Worm (Caenorhabditis elegans) whole organism, L4 larva: ENCODE data around the gene D1014.5.
A peak's percentile ranks its signal among the peaks of the same experiment; 100 is the strongest.

Source experiments
- F44E2.7 ChIP-seq: fragments of 200-800 bp; sonication (Bioruptor generic); IDR thresholded peaks from 2 replicates; pipeline ENCODE4 v2.1.2; 2022; ENCODE audit warnings: missing genetic modification characterization, missing compliant biosample characterization
- F49E8.2 ChIP-seq: sonication (generic microtip); optimal IDR thresholded peaks from 2 replicates; lab custom pipeline; 2016; ENCODE audit warnings: missing compliant biosample characterization, mild to moderate bottlenecking, missing genetic modification characterization, borderline replicate concordance
- R02D3.7 ChIP-seq: fragments of 150-350 bp; sonication (generic microtip); optimal IDR thresholded peaks from 3 replicates; lab custom pipeline; 2014; ENCODE audit warnings: missing biosample characterization, missing genetic modification characterization
- T26A8.4 ChIP-seq: fragments of 200-800 bp; sonication (Bioruptor generic); IDR thresholded peaks from 2 replicates; pipeline ENCODE4 v1.3.6; 2022; ENCODE audit warnings: missing genetic modification characterization, missing compliant biosample characterization
- Y105C5A.15 ChIP-seq: fragments of 200-800 bp; sonication (Bioruptor generic); IDR thresholded peaks from 2 replicates; pipeline ENCODE4 v1.3.6; 2022; ENCODE audit warnings: missing genetic modification characterization, missing compliant biosample characterization
- ama-1 ChIP-seq: fragments of 150-350 bp; optimal IDR thresholded peaks from 2 replicates; lab custom pipeline; 2014; ENCODE audit warnings: inconsistent platforms, mixed read lengths
- ceh-28 ChIP-seq: fragments of 150-350 bp; optimal IDR thresholded peaks from 2 replicates; lab custom pipeline; 2014; ENCODE audit warnings: missing biosample characterization, missing genetic modification reagents, missing genetic modification characterization
- ceh-44 ChIP-seq: fragments of 200-800 bp; sonication (Bioruptor generic); IDR thresholded peaks from 2 replicates; pipeline ENCODE4 v1.3.6; 2022; ENCODE audit warnings: missing genetic modification reagents, missing genetic modification characterization, missing compliant biosample characterization
- daf-12 ChIP-seq: fragments of 150-350 bp; optimal IDR thresholded peaks from 2 replicates; lab custom pipeline; 2014; ENCODE audit warnings: missing biosample characterization, missing genetic modification reagents, missing genetic modification characterization
- daf-16 ChIP-seq, 3 experiments: sonication (generic microtip); optimal IDR thresholded peaks; 2 replicates each; lab custom pipeline; 2016 to 2017; ENCODE audit warnings: missing genetic modification characterization in 3 of 3, missing genetic modification reagents in 3 of 3, mild to moderate bottlenecking in 2 of 3, missing compliant biosample characterization in 2 of 3, missing biosample characterization in 1 of 3, moderate library complexity in 1 of 3
- daf-8 ChIP-seq: fragments of 200-800 bp; sonication (Bioruptor generic); IDR thresholded peaks from 2 replicates; pipeline ENCODE4 v1.3.6; 2022; ENCODE audit warnings: missing genetic modification characterization, missing compliant biosample characterization
- dve-1 ChIP-seq: sonication (generic microtip); optimal IDR thresholded peaks from 2 replicates; lab custom pipeline; 2017; ENCODE audit warnings: antibody characterized with exemption, mild to moderate bottlenecking, missing genetic modification characterization, missing compliant biosample characterization; ENCODE audit not compliant: insufficient read depth
- egl-27 ChIP-seq: sonication (generic microtip); optimal IDR thresholded peaks from 3 replicates; lab custom pipeline; 2017; ENCODE audit warnings: missing biosample characterization, missing genetic modification reagents, missing genetic modification characterization
- fos-1 ChIP-seq: fragments of 150-350 bp; optimal IDR thresholded peaks from 2 replicates; lab custom pipeline; 2014; ENCODE audit warnings: missing biosample characterization, missing genetic modification characterization
- hif-1 ChIP-seq, 2 experiments: sonication (generic microtip); optimal IDR thresholded peaks; 2 replicates each; lab custom pipeline; 2016 to 2017; ENCODE audit warnings: missing compliant biosample characterization in 2 of 2, missing genetic modification characterization in 2 of 2, missing genetic modification reagents in 2 of 2, missing genotype in 2 of 2, mild to moderate bottlenecking in 1 of 2
- hlh-30 ChIP-seq: sonication (generic microtip); optimal IDR thresholded peaks from 2 replicates; lab custom pipeline; 2017; ENCODE audit warnings: antibody characterized with exemption, mild to moderate bottlenecking, missing genetic modification characterization, missing compliant biosample characterization; ENCODE audit not compliant: insufficient read depth
- lin-1 ChIP-seq: fragments of 200-800 bp; sonication (Bioruptor generic); IDR thresholded peaks from 2 replicates; pipeline ENCODE4 v1.3.6; 2022; ENCODE audit warnings: missing genetic modification reagents, missing genetic modification characterization, missing compliant biosample characterization
- lin-38 ChIP-seq: fragments of 200-800 bp; sonication (Bioruptor generic); IDR thresholded peaks from 2 replicates; pipeline ENCODE4 v1.3.6; 2022; ENCODE audit warnings: missing genetic modification reagents, missing genetic modification characterization, missing compliant biosample characterization
- lin-39 ChIP-seq: fragments of 150-350 bp; optimal IDR thresholded peaks from 2 replicates; lab custom pipeline; 2014; ENCODE audit warnings: missing biosample characterization, missing genetic modification reagents, missing genetic modification characterization
- lir-3 ChIP-seq: sonication (generic microtip); optimal IDR thresholded peaks from 2 replicates; lab custom pipeline; 2016; ENCODE audit warnings: mild to moderate bottlenecking, missing genetic modification characterization, missing compliant biosample characterization
- mxl-2 ChIP-seq: fragments of 200-800 bp; sonication (Bioruptor generic); conservative IDR thresholded peaks from 2 replicates; pipeline ENCODE4 v1.3.6; 2022; ENCODE audit warnings: missing genetic modification reagents, missing genetic modification characterization, missing compliant biosample characterization
- nhr-10 ChIP-seq: fragments of 150-350 bp; optimal IDR thresholded peaks from 2 replicates; lab custom pipeline; 2014; ENCODE audit warnings: missing biosample characterization, missing genetic modification characterization
- nhr-102 ChIP-seq: sonication (generic microtip); optimal IDR thresholded peaks from 2 replicates; lab custom pipeline; 2016; ENCODE audit warnings: mild to moderate bottlenecking, missing genetic modification characterization, moderate library complexity, missing compliant biosample characterization
- rbr-2 ChIP-seq: sonication (generic microtip); optimal IDR thresholded peaks from 2 replicates; lab custom pipeline; 2016; ENCODE audit warnings: missing genotype, missing genetic modification characterization, missing compliant biosample characterization
- saeg-2 ChIP-seq: fragments of 200-800 bp; sonication (Bioruptor generic); IDR thresholded peaks from 2 replicates; pipeline ENCODE4 v1.3.6; 2022; ENCODE audit warnings: missing genetic modification reagents, missing genetic modification characterization, missing compliant biosample characterization
- skn-1 ChIP-seq: fragments of 150-350 bp; optimal IDR thresholded peaks from 2 replicates; lab custom pipeline; 2014; ENCODE audit warnings: missing biosample characterization, missing genetic modification characterization
- snpc-1.2 ChIP-seq: fragments of 200-800 bp; sonication (Bioruptor generic); IDR thresholded peaks from 2 replicates; pipeline ENCODE4 v1.3.6; 2022; ENCODE audit warnings: missing genetic modification reagents, missing genetic modification characterization, missing compliant biosample characterization
- unc-62 ChIP-seq, 3 experiments: fragments of 150-350 bp in 1 of 3; sonication (generic microtip); optimal IDR thresholded peaks in 2 of 3; peaks in 1 of 3; 1 replicate in 1 of 3; 2 replicates in 2 of 3; lab custom pipeline; 2014 to 2017; ENCODE audit warnings: missing biosample characterization in 3 of 3, missing genetic modification characterization in 3 of 3, missing genetic modification reagents in 3 of 3, missing genotype in 1 of 3
- zfp-2 ChIP-seq: sonication (generic microtip); optimal IDR thresholded peaks from 2 replicates; lab custom pipeline; 2016; ENCODE audit warnings: mild to moderate bottlenecking, missing genetic modification characterization, missing compliant biosample characterization
- zfp-3 ChIP-seq: fragments of 200-800 bp; sonication (Bioruptor generic); conservative IDR thresholded peaks from 2 replicates; pipeline ENCODE4 v1.3.6; 2022; ENCODE audit warnings: missing genetic modification reagents, missing genetic modification characterization, missing compliant biosample characterization
- zip-11 ChIP-seq: fragments of 200-800 bp; sonication (Bioruptor generic); IDR thresholded peaks from 2 replicates; pipeline ENCODE4 v1.3.6; 2022; ENCODE audit warnings: missing genetic modification characterization, missing compliant biosample characterization
- ztf-7 ChIP-seq: fragments of 150-350 bp; optimal IDR thresholded peaks from 2 replicates; lab custom pipeline; 2014; ENCODE audit warnings: missing biosample characterization, missing genetic modification characterization

The D1014.5 gene

DNA sequence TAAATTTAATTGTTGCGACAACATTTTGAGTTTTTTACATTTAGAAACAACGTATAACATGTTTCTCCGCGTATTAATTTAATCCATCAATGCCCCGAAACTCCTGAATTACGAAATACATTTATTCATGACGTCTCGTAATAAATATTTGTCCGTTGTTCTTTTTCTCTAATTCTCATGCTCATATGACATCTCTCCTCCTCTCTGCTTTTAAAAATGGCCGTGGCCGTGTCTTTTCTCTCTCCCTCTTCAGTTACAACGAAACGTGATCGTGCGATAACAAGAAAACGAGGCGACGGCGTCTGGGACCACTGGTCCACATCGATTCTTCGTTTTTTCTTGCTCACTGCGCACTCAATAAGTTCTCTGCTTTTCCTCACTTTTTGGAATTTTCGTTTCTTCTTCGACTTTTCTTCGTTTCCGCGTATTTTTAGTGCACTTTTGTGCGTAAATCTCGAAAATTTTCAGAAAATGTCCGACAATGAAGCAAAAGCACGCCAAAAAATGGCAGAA, 6.7 kb downstream of the D1014.5 start, which contains the start of gene snap-1 (continued):
- TF ChIP-seq skn-1 = no peak
- TF ChIP-seq ceh-44 = peak; percentile 36; the same call in 1 of the 2 replicates

DNA sequence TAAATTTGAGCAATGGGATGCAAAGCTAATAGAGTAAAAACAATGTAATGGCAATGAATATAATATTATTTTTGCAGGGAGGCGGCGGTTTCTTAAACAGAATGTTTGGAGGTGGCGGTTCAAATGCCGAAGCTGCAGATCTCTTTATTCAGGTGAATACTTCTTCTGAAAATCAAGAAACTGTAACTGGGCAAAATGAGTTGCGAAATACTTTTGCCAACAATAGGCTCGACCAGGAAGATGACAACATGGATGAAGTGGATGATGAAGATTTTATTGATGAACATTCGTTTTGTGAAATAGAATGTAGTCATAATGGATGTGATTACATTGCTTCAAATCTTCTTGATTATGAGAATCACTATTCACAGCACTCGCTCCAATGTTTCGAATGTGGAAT, 7.3 kb downstream of the D1014.5 start:
- no peak for TF ChIP-seq rbr-2 (tag; lab: Kevin White, UChicago)
- TF ChIP-seq lin-1 = no peak
- TF ChIP-seq daf-12 (tag; lab: Kevin White, UChicago) = no peak
- no peak for TF ChIP-seq mxl-2
- TF ChIP-seq fos-1 (tag; lab: Kevin White, UChicago) = no peak

DNA sequence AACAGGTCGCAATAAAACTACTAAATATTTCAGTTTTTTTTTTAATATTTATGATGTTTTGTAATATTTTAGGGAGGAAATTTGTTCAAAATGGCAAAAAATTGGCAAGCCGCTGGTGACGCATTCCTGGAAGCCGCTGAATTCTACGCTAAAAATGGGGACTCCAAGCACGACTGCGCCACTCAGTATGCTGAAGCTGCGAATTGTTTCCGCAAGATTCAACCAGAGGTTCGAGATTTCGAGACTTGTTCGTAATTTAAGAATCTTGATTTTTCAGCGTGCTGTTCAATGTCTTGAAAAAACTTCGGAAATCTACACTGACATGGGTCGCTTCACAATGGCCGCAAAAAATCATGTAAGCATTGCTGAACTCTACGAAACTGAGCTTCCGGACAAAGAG, 8.1 kb downstream of the D1014.5 start:
- TF ChIP-seq zfp-3 (GFP tag; lab: Robert Waterston, UW) (0 out of 2 replicates have a peak, but pooled peaks have one; percentile 20), egl-27 (tag; lab: Kevin White, UChicago) (no peak), ama-1 (lab: Kevin White, UChicago) (peak; percentile 3), T26A8.4 (GFP tag; lab: Robert Waterston, UW) (peak; percentile 36; the same call in 1 of the 2 replicates), lin-38 (GFP tag; lab: Robert Waterston, UW) (0 out of 2 replicates have a peak, but pooled peaks have one; percentile 17), ceh-28 (tag; lab: Kevin White, UChicago) (no peak), hif-1 (tag; optimal IDR thresholded peaks at IDR 0.05; lab: Kevin White, UChicago) (no peak), lir-3 (tag; lab: Kevin White, UChicago) (no peak)

DNA sequence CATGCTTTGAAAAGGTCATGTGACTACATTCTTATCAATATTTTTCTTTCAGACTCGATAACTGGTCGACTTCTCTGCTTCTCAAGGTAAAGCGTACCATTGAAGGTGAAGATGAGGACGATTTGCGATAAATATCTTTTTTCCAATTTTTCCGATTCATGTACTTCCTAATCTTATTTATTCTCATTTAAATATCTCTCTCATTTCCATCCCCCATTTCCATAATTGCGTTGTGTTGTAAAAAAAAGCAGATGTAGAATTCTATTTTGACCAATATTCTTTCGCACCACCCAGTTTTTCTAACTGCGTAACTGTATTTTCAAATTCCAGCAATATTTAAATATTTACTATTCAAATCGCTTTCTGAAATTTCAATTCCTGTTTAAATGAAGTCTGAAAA, 9.4 kb downstream of the D1014.5 start, which contains the start of gene D1014.4:
Gene D1014.4, plus strand, starts transcription at position 301 of the 400 bp plus-strand sequence.
- TF ChIP-seq Y105C5A.15 (no peak), daf-16 (GFP tag; optimal IDR thresholded peaks at IDR 0.05; lab: Kevin White, UChicago) (no peak), daf-16 (tag; optimal IDR thresholded peaks at IDR 0.05; lab: Kevin White, UChicago) (peak; percentile 67), dve-1 (tag; lab: Kevin White, UChicago) (peak; percentile 5), hlh-30 (tag; lab: Kevin White, UChicago) (peak; percentile 46), daf-8 (GFP tag; lab: Robert Waterston, UW) (no peak)

DNA sequence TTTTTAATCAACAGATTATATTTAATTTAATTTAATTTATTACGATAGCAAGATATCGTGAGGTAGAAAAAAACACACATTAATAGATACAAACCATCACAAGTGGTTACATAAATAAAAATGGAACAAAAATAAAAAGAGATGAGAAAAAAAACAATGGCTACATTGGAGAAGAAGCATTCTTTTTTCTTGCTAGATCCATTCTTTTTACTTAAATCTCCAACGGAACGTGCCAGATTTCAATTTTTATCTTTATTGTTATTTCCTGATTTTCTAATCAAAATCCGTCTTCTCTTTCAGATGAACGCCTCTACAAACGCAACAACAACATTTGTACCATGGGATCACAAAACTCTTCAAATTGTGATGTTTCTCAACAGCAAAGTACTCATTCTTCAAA, 20.1 kb downstream of the D1014.5 start, which contains the start of gene D1014.2:
Gene D1014.2, plus strand, starts transcription at position 301 of the 400 bp plus-strand sequence.
- TF ChIP-seq ztf-7 (tag; lab: Kevin White, UChicago) = no peak
- no peak for TF ChIP-seq nhr-102 (tag; lab: Kevin White, UChicago)
- TF ChIP-seq zfp-2 (tag; lab: Kevin White, UChicago) = no peak
- no peak for TF ChIP-seq F49E8.2 (tag; lab: Kevin White, UChicago)
- TF ChIP-seq nhr-10 (tag; lab: Kevin White, UChicago) = no peak
- no peak for TF ChIP-seq snpc-1.2 (GFP tag; lab: Robert Waterston, UW)
- no peak for TF ChIP-seq saeg-2 (GFP tag; lab: Robert Waterston, UW)
- no peak for TF ChIP-seq lin-39 (tag; lab: Kevin White, UChicago)
- TF ChIP-seq F44E2.7 (GFP tag; lab: Robert Waterston, UW) = no peak

DNA sequence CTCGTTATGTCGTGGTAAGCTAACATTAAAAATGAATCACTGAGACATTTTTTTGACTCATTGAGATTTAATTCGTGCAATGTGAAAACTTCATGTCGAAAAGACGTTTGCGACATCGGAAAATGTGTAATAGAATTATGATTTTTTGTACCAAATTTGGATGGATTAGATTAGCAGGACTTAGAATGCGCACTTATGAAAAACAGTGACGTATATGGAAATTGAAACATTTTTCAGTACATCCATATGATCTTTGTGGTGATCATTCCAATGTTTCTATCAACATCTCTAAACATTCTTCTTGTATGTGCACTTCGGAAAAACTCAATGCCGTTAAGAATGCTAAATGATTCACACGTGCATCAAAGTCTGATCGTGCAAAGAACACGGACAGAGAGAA, 21.0 kb downstream of the D1014.5 start:
- TF ChIP-seq R02D3.7 (no peak), zip-11 (no peak), unc-62 (GFP tag; optimal IDR thresholded peaks at IDR 0.05 in 1 of 2; lab: Kevin White, UChicago) (peak in 1 of 2 experiments; percentile 95), unc-62 (tag; optimal IDR thresholded peaks at IDR 0.05; lab: Kevin White, UChicago) (no peak)
- TF ChIP-seq, all 104 proteins: peak for 1
